Fruit fly (Drosophila melanogaster) whole organism, embryonic: ENCODE data around the gene CG45045.

ENCODE experiments used
- Antp ChIP-seq: fragments of 200-800 bp; sonication (Bioruptor generic); optimal IDR thresholded peaks from 3 replicates; lab custom pipeline; 2016; ENCODE audit warnings: missing biosample characterization, missing genetic modification characterization
- Asciz ChIP-seq: fragments of 200-800 bp; sonication (Bioruptor generic); optimal IDR thresholded peaks from 2 replicates; lab custom pipeline; 2017; ENCODE audit warnings: missing biosample characterization, mild to moderate bottlenecking, missing genetic modification characterization, missing genetic modification reagents
- CG12769 ChIP-seq: fragments of 200-800 bp; sonication (Bioruptor generic); optimal IDR thresholded peaks from 2 replicates; lab custom pipeline; 2019; ENCODE audit warnings: missing biosample characterization, mild to moderate bottlenecking, missing genetic modification characterization, moderate library complexity
- CG13296 ChIP-seq: fragments of 200-800 bp; sonication (Bioruptor generic); optimal IDR thresholded peaks from 3 replicates; lab custom pipeline; 2018; ENCODE audit warnings: missing biosample characterization, mild to moderate bottlenecking, missing genetic modification characterization
- CG17568 ChIP-seq: fragments of 200-800 bp; sonication (Bioruptor generic); optimal IDR thresholded peaks from 2 replicates; lab custom pipeline; 2018; ENCODE audit warnings: missing biosample characterization, mild to moderate bottlenecking, missing genetic modification characterization, moderate library complexity
- CG30403 ChIP-seq: fragments of 200-800 bp; sonication (Bioruptor generic); optimal IDR thresholded peaks from 3 replicates; lab custom pipeline; 2016; ENCODE audit warnings: missing biosample characterization, missing genetic modification characterization
- CG3163 ChIP-seq: fragments of 200-800 bp; sonication (Bioruptor generic); optimal IDR thresholded peaks from 3 replicates; lab custom pipeline; 2016; ENCODE audit warnings: missing biosample characterization, missing genetic modification characterization
- CG34224 ChIP-seq: fragments of 200-800 bp; sonication (Bioruptor generic); IDR thresholded peaks from 3 replicates; pipeline ENCODE4 v1.3.6; 2022; ENCODE audit warnings: missing biosample characterization, missing genetic modification characterization; ENCODE audit not compliant: partially characterized antibody
- Sin3A ChIP-seq: fragments of >200 bp; optimal IDR thresholded peaks from 2 replicates; lab custom pipeline; 2018
- Usf ChIP-seq: fragments of 200-800 bp; sonication (Bioruptor generic); optimal IDR thresholded peaks from 2 replicates; lab custom pipeline; 2017; ENCODE audit warnings: missing genotype, missing biosample characterization, missing genetic modification characterization
- gt ChIP-seq: fragments of 200-800 bp; sonication (Bioruptor generic); IDR thresholded peaks from 2 replicates; pipeline ENCODE4 v1.3.6; 2022; ENCODE audit warnings: missing biosample characterization, missing genetic modification characterization

dm6 chr3R:17710900-17711645, 43.7 kb downstream of the CG45045 start:
- TF ChIP-seq CG3163 (GFP tag; lab: Kevin White, UChicago) (no peak), Antp (GFP tag; lab: Kevin White, UChicago) (no peak), Asciz (GFP tag; lab: Kevin White, UChicago) (no peak), CG13296 (no peak), Sin3A (lab: Kevin White, UChicago) (no peak), Usf (no peak), gt (GFP tag; lab: Robert Waterston, UW) (no peak), CG30403 (GFP tag; lab: Kevin White, UChicago) (no peak), CG17568 (GFP tag; lab: Kevin White, UChicago) (no peak), CG12769 (tag; lab: Kevin White, UChicago) (no peak), CG34224 (no peak)
